Fruit fly (Drosophila melanogaster): Measurements from ENCODE around the gene LKRSDH.

The LKRSDH gene

DNA sequence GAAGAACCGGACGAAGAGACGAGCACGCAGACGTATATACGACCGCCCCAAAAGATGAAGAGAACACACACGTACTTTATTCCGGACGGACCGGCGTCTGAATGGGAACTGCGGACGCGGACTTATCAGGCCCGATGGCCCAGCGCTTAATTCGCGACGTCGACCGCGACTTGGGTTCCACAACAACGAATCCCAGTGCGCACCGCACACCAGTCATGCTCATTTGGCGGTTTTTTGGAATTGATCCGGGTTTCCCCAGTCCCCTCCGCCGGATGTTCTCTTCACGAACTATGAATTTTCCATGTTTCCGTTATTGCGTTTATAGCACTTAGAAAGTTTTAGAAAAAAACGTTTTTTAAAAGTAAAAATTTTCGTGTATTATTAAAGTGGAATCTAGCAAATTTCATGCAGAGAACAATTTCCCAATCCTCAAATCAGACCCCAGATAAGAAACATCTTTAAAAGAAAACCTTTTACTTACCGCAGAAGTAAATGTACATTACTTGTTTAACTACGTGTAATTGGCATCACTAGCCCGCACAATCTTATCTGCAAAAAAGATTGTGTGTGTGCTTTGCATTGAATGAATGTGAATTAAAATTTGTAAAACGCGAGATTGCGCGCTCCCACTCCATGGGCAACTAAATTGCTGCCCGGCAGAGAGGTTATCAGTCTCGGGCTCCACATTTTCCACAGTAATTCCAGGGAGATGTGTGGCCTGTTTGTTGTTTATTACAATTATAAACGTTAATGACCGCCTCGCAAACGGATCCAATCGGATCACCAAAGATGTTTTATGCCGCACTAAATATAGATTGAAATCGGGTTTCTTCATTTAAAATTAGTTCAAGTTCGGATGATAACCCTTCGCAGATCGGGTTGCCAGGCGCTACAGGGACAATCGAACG is 5.1 kb downstream of the LKRSDH start, which contains the start of gene CG7149 (continued):
- TF ChIP-seq Jarid2 (GFP tag; optimal IDR thresholded peaks at IDR 0.05) (peak; percentile 59), Nf-YB (GFP tag; optimal IDR thresholded peaks at IDR 0.05) (no peak), Sin3A (optimal IDR thresholded peaks at IDR 0.05) (no peak), CG13296 (GFP tag; optimal IDR thresholded peaks at IDR 0.05) (no peak), wek (GFP tag; optimal IDR thresholded peaks at IDR 0.05) (no peak)

DNA sequence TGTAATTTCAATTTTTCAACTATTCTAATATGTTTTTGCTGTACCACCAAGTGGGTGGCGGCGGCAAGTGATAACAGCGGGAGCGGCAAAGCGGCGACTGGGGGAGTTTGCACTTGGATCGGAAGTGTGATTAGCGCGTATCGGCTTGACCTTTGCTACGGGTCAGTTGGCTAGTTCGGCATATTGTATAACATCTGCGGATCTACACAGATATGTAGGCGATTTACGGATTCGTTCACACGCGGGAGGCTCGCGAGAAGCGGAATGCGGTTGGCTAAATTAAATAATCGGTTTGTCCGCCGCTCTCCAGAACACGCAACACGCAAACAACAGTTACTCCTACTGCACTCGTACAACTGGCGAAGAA is 5.7 kb downstream of the LKRSDH start:
- TF ChIP-seq Opbp (GFP tag; IDR thresholded peaks at IDR 0.05; ENCODE audit: partially characterized antibody) = 0 out of 3 replicates have a peak, but pooled peaks have one; percentile 37
- peak; percentile 19 for TF ChIP-seq sd (tag; optimal IDR thresholded peaks at IDR 0.05)
- peak in 1 of 2 experiments; percentile 74 for TF ChIP-seq Hr78 (GFP tag; optimal IDR thresholded peaks at IDR 0.05)
- no peak for TF ChIP-seq bsh (GFP tag; optimal IDR thresholded peaks at IDR 0.05)
- no peak for TF ChIP-seq CG12744 (GFP tag; optimal IDR thresholded peaks at IDR 0.05)
- TF ChIP-seq grau (tag; optimal IDR thresholded peaks at IDR 0.05) = no peak
- TF ChIP-seq Pdp1 (GFP tag; optimal IDR thresholded peaks at IDR 0.05) = peak in 1 of 2 experiments; percentile 87

- TF ChIP-seq kah (GFP tag; optimal IDR thresholded peaks at IDR 0.05) (peak; percentile 9), bcd (GFP tag; optimal IDR thresholded peaks at IDR 0.05) (no peak), Eip74EF (GFP tag; optimal IDR thresholded peaks at IDR 0.05) (peak in 1 of 2 experiments; percentile 54), fd64A (GFP tag; optimal IDR thresholded peaks at IDR 0.05) (peak; percentile 16), Med (GFP tag) (peak; percentile 7), Ets65A (GFP tag) (no peak), Pdp1 (GFP tag; optimal IDR thresholded peaks at IDR 0.05) (peak in 1 of 2 experiments; percentile 62), seq (GFP tag; IDR thresholded peaks at IDR 0.05) (no peak), odd (GFP tag; optimal IDR thresholded peaks at IDR 0.05) (no peak), CG10979 (tag; optimal IDR thresholded peaks at IDR 0.05) (no peak), Oaz (GFP tag; IDR thresholded peaks at IDR 0.05) (no peak), CG1529 (GFP tag; optimal IDR thresholded peaks at IDR 0.05) (no peak), Hr3 (GFP tag; optimal IDR thresholded peaks at IDR 0.05) (no peak), CG6175 (GFP tag; IDR thresholded peaks at IDR 0.05) (no peak), CG11696 (GFP tag; IDR thresholded peaks at IDR 0.05) (no peak), CG13287 (GFP tag; IDR thresholded peaks at IDR 0.05; ENCODE audit: partially characterized antibody) (no peak), nau (GFP tag; optimal IDR thresholded peaks at IDR 0.05) (peak; percentile 26), sug (tag; optimal IDR thresholded peaks at IDR 0.05) (peak; percentile 66), wek (GFP tag; optimal IDR thresholded peaks at IDR 0.05) (no peak), nom (GFP tag; optimal IDR thresholded peaks at IDR 0.05) (peak; percentile 55), PHDP (tag; optimal IDR thresholded peaks at IDR 0.05) (no peak), vfl (GFP tag; optimal IDR thresholded peaks at IDR 0.05) (no peak), stc (GFP tag; IDR thresholded peaks at IDR 0.05) (no peak), CG16815 (GFP tag; optimal IDR thresholded peaks at IDR 0.05) (no peak), nerfin-1 (tag; optimal IDR thresholded peaks at IDR 0.05) (no peak), GATAe (GFP tag; conservative IDR thresholded peaks at IDR 0.05) (no peak), mirr (GFP tag; optimal IDR thresholded peaks at IDR 0.05) (peak; percentile 82), CG14860 (GFP tag; IDR thresholded peaks at IDR 0.05; ENCODE audit: partially characterized antibody) (no peak), CG10654 (GFP tag; optimal IDR thresholded peaks at IDR 0.05) (no peak), Scr (GFP tag; IDR thresholded peaks at IDR 0.05; ENCODE audit: partially characterized antibody) (no peak), Nf-YC (tag; optimal IDR thresholded peaks at IDR 0.05) (no peak), exex (tag; optimal IDR thresholded peaks at IDR 0.05) (peak; percentile 31), CG5180 (GFP tag; optimal IDR thresholded peaks at IDR 0.05) (peak; percentile 6), salm (tag; optimal IDR thresholded peaks at IDR 0.05) (no peak)
Observed at dm6 chr2L:7788952-7789466, 6.8 kb downstream of the LKRSDH start.
